Worm (Caenorhabditis elegans): ENCODE data around the gene F11E6.10.

- TF ChIP-seq ztf-23 (GFP tag; IDR thresholded peaks at IDR 0.05) (no peak), ref-1 (GFP tag; conservative IDR thresholded peaks at IDR 0.05) (no peak), flt-1 (GFP tag; IDR thresholded peaks at IDR 0.05) (no peak), T22C8.4 (GFP tag; IDR thresholded peaks at IDR 0.05) (no peak), klf-2 (GFP tag; conservative IDR thresholded peaks at IDR 0.05) (no peak), tab-1 (GFP tag; IDR thresholded peaks at IDR 0.05) (no peak), med-1 (GFP tag; optimal IDR thresholded peaks at IDR 0.05; ENCODE audit: insufficient read depth) (no peak), ztf-29 (GFP tag; IDR thresholded peaks at IDR 0.05) (no peak), cog-1 (tag; optimal IDR thresholded peaks at IDR 0.05) (no peak)
Observed at ce11 chrIV:17467325-17467724, 4.4 kb upstream of the F11E6.10 start, which contains the start of gene elo-2.

All from whole organism, midembryonic.